Fruit fly (Drosophila melanogaster) whole organism, embryonic: ENCODE measurements around the gene CG12990.

Source experiments
- Atf-2 ChIP-seq: fragments of 200-800 bp; sonication (Bioruptor generic); optimal IDR thresholded peaks from 2 replicates; lab custom pipeline; 2016; ENCODE audit warnings: missing biosample characterization, missing genetic modification characterization
- Atf6 ChIP-seq: fragments of 200-800 bp; sonication (Bioruptor generic); IDR thresholded peaks from 2 replicates; pipeline ENCODE4 v1.3.6; 2022; ENCODE audit warnings: missing biosample characterization, missing genetic modification characterization
- CG10209 ChIP-seq: fragments of 200-800 bp; sonication (Bioruptor generic); optimal IDR thresholded peaks from 3 replicates; lab custom pipeline; 2017; ENCODE audit warnings: missing biosample characterization, mild to moderate bottlenecking, missing genetic modification characterization, missing genetic modification reagents
- CG13775 ChIP-seq: fragments of 200-800 bp; sonication (Bioruptor generic); optimal IDR thresholded peaks from 3 replicates; lab custom pipeline; 2017; ENCODE audit warnings: missing biosample characterization, mild to moderate bottlenecking, missing genetic modification characterization
- CG14667 ChIP-seq: fragments of 200-800 bp; sonication (Bioruptor generic); IDR thresholded peaks from 2 replicates; pipeline ENCODE4 v1.3.6; 2022; ENCODE audit warnings: missing biosample characterization, missing genetic modification characterization
- CG15479 ChIP-seq: fragments of 200-800 bp; sonication (Bioruptor generic); optimal IDR thresholded peaks from 3 replicates; lab custom pipeline; 2019; ENCODE audit warnings: missing biosample characterization, mild to moderate bottlenecking, missing genetic modification characterization, moderate library complexity
- CG17385 ChIP-seq: fragments of 200-800 bp; sonication (Bioruptor generic); optimal IDR thresholded peaks from 3 replicates; lab custom pipeline; 2018; ENCODE audit warnings: missing biosample characterization, mild to moderate bottlenecking, missing genetic modification characterization
- CG1792 ChIP-seq: fragments of 200-800 bp; sonication (Bioruptor generic); optimal IDR thresholded peaks from 2 replicates; lab custom pipeline; 2016; ENCODE audit warnings: missing biosample characterization, missing genetic modification characterization
- CG18476 ChIP-seq: fragments of 200-800 bp; sonication (Bioruptor generic); optimal IDR thresholded peaks from 2 replicates; lab custom pipeline; 2016; ENCODE audit warnings: missing biosample characterization, mild to moderate bottlenecking, missing genetic modification characterization
- CG2712 ChIP-seq: fragments of 200-800 bp; optimal IDR thresholded peaks from 3 replicates; lab custom pipeline; 2019; ENCODE audit warnings: missing biosample characterization, mild to moderate bottlenecking, missing genetic modification characterization, moderate library complexity
- CG31224 ChIP-seq: fragments of 200-800 bp; sonication (Bioruptor generic); IDR thresholded peaks from 2 replicates; pipeline ENCODE4 v1.3.6; 2022; ENCODE audit warnings: missing biosample characterization, missing genetic modification characterization
- CG31388 ChIP-seq: fragments of 200-800 bp; sonication (Bioruptor generic); optimal IDR thresholded peaks from 2 replicates; lab custom pipeline; 2016; ENCODE audit warnings: missing biosample characterization, missing genetic modification characterization
- CG31441 ChIP-seq: fragments of 200-800 bp; sonication (Bioruptor generic); IDR thresholded peaks from 2 replicates; pipeline ENCODE4 v1.3.6; 2022; ENCODE audit warnings: missing biosample characterization, missing genetic modification characterization
- CG3995 ChIP-seq: fragments of 200-800 bp; sonication (Bioruptor generic); optimal IDR thresholded peaks from 3 replicates; lab custom pipeline; 2016; ENCODE audit warnings: missing biosample characterization, missing genetic modification characterization
- CG43689 ChIP-seq: fragments of 200-800 bp; sonication (Bioruptor generic); IDR thresholded peaks from 2 replicates; pipeline ENCODE4 v1.3.6; 2022; ENCODE audit warnings: missing biosample characterization, missing genetic modification characterization
- CG4854 ChIP-seq: fragments of 200-800 bp; sonication (Bioruptor generic); optimal IDR thresholded peaks from 2 replicates; lab custom pipeline; 2016; ENCODE audit warnings: missing biosample characterization, missing genetic modification characterization, inconsistent platforms
- CG5953 ChIP-seq: fragments of 200-800 bp; sonication (Bioruptor generic); IDR thresholded peaks from 2 replicates; pipeline ENCODE4 v1.3.6; 2022; ENCODE audit warnings: missing biosample characterization, missing genetic modification characterization
- CG6272 ChIP-seq: fragments of 200-800 bp; sonication (Bioruptor generic); IDR thresholded peaks from 2 replicates; pipeline ENCODE4 v1.3.6; 2022; ENCODE audit warnings: missing biosample characterization, missing genetic modification characterization
- CG8089 ChIP-seq: fragments of 200-800 bp; sonication (Bioruptor generic); optimal IDR thresholded peaks from 3 replicates; lab custom pipeline; 2016; ENCODE audit warnings: missing biosample characterization, missing genetic modification characterization
- Dbx ChIP-seq: fragments of 200-800 bp; sonication (Bioruptor generic); IDR thresholded peaks from 3 replicates; pipeline ENCODE4 v1.3.6; 2022; ENCODE audit warnings: missing biosample characterization, missing genetic modification characterization
- Dip3 ChIP-seq: fragments of 200-800 bp; sonication (Bioruptor generic); optimal IDR thresholded peaks from 3 replicates; lab custom pipeline; 2016; ENCODE audit warnings: missing biosample characterization, missing genetic modification characterization
- Dll ChIP-seq: fragments of 200-800 bp; sonication (Bioruptor generic); IDR thresholded peaks from 4 replicates; pipeline ENCODE4 v1.3.6; 2022; ENCODE audit warnings: missing biosample characterization, missing genetic modification characterization; ENCODE audit not compliant: partially characterized antibody
- Fer3 ChIP-seq: fragments of 200-800 bp; sonication (Bioruptor generic); optimal IDR thresholded peaks from 2 replicates; lab custom pipeline; 2018; ENCODE audit warnings: missing biosample characterization, mild to moderate bottlenecking, missing genetic modification characterization, moderate library complexity
- H15 ChIP-seq: fragments of 200-800 bp; sonication (Bioruptor generic); IDR thresholded peaks from 3 replicates; pipeline ENCODE4 v1.3.6; 2022; ENCODE audit warnings: missing biosample characterization, missing genetic modification characterization
- Hr3 ChIP-seq: fragments of 200-800 bp; sonication (Bioruptor generic); optimal IDR thresholded peaks from 3 replicates; lab custom pipeline; 2016; ENCODE audit warnings: missing biosample characterization, missing genetic modification characterization
- Meics ChIP-seq: fragments of 200-800 bp; sonication (Bioruptor generic); optimal IDR thresholded peaks from 2 replicates; lab custom pipeline; 2017; ENCODE audit warnings: missing biosample characterization, mild to moderate bottlenecking, missing genetic modification characterization
- Rfx ChIP-seq: fragments of 200-800 bp; sonication (Bioruptor generic); IDR thresholded peaks from 2 replicates; pipeline ENCODE4 v1.3.6; 2022; ENCODE audit warnings: missing biosample characterization, missing genetic modification characterization
- Six4 ChIP-seq: fragments of 200-800 bp; sonication (Bioruptor generic); optimal IDR thresholded peaks from 2 replicates; lab custom pipeline; 2016; ENCODE audit warnings: missing biosample characterization, missing genetic modification characterization
- TFAM ChIP-seq: fragments of 200-800 bp; sonication (Bioruptor generic); optimal IDR thresholded peaks from 2 replicates; lab custom pipeline; 2017; ENCODE audit warnings: missing biosample characterization, missing genetic modification characterization, inconsistent platforms
- al ChIP-seq: fragments of 200-800 bp; sonication (Bioruptor generic); IDR thresholded peaks from 2 replicates; pipeline ENCODE4 v1.3.6; 2022; ENCODE audit warnings: missing biosample characterization, missing genetic modification characterization
- btn ChIP-seq: fragments of 200-800 bp; sonication (Bioruptor generic); optimal IDR thresholded peaks from 2 replicates; lab custom pipeline; 2016; ENCODE audit warnings: missing biosample characterization, missing genetic modification characterization
- crol ChIP-seq: fragments of 200-800 bp; sonication (Bioruptor generic); IDR thresholded peaks from 2 replicates; pipeline ENCODE4 v1.3.6; 2022; ENCODE audit warnings: missing biosample characterization, missing genetic modification characterization
- dmrt99B ChIP-seq: fragments of 200-800 bp; sonication (Bioruptor generic); optimal IDR thresholded peaks from 2 replicates; lab custom pipeline; 2018; ENCODE audit warnings: missing biosample characterization, mild to moderate bottlenecking, missing genetic modification characterization, moderate library complexity
- grn ChIP-seq: fragments of 200-800 bp; sonication (Bioruptor generic); optimal IDR thresholded peaks from 3 replicates; lab custom pipeline; 2017; ENCODE audit warnings: missing biosample characterization, missing genetic modification characterization
- ham ChIP-seq: fragments of 200-800 bp; sonication (Bioruptor generic); IDR thresholded peaks from 2 replicates; pipeline ENCODE4 v1.3.6; 2022; ENCODE audit warnings: missing biosample characterization, missing genetic modification characterization
- mam ChIP-seq: fragments of 200-800 bp; sonication (Bioruptor generic); optimal IDR thresholded peaks from 3 replicates; lab custom pipeline; 2016; ENCODE audit warnings: missing biosample characterization, missing genetic modification characterization
- nom ChIP-seq: fragments of 200-800 bp; sonication (Bioruptor generic); optimal IDR thresholded peaks from 2 replicates; lab custom pipeline; 2017; ENCODE audit warnings: missing biosample characterization, missing genetic modification characterization, mild to moderate bottlenecking, moderate library complexity, missing genetic modification reagents
- oc ChIP-seq: fragments of 200-800 bp; sonication (Bioruptor generic); optimal IDR thresholded peaks from 2 replicates; lab custom pipeline; 2018; ENCODE audit warnings: missing biosample characterization, mild to moderate bottlenecking, missing genetic modification characterization, moderate library complexity
- p53 ChIP-seq: fragments of 200-800 bp; sonication (Bioruptor generic); optimal IDR thresholded peaks from 2 replicates; lab custom pipeline; 2016; ENCODE audit warnings: missing biosample characterization, missing genetic modification characterization
- pb ChIP-seq: fragments of 200-800 bp; sonication (Bioruptor generic); optimal IDR thresholded peaks from 3 replicates; lab custom pipeline; 2016; ENCODE audit warnings: missing biosample characterization, missing genetic modification characterization
- pfk ChIP-seq: fragments of 200-800 bp; sonication (Bioruptor generic); optimal IDR thresholded peaks from 2 replicates; lab custom pipeline; 2018; ENCODE audit warnings: missing biosample characterization, mild to moderate bottlenecking, missing genetic modification characterization, moderate library complexity
- prd ChIP-seq, 3 experiments: fragments of >200 bp in 2 of 3; fragments of 200-800 bp in 1 of 3; sonication (Bioruptor generic) in 1 of 3; optimal IDR thresholded peaks in 2 of 3; IDR thresholded peaks in 1 of 3; 2 replicates in 2 of 3; 3 replicates in 1 of 3; pipeline versions ENCODE4 v1.3.6 to Lab custom; 2017 to 2022; ENCODE audit warnings: missing biosample characterization in 1 of 3, missing genetic modification characterization in 1 of 3
- slp2 ChIP-seq: fragments of 200-800 bp; sonication (Bioruptor generic); optimal IDR thresholded peaks from 2 replicates; lab custom pipeline; 2016; ENCODE audit warnings: missing biosample characterization, missing genetic modification characterization
- tap ChIP-seq: fragments of 200-800 bp; optimal IDR thresholded peaks from 3 replicates; lab custom pipeline; 2019; ENCODE audit warnings: missing biosample characterization, mild to moderate bottlenecking, missing genetic modification characterization, moderate library complexity
- vfl ChIP-seq: fragments of 200-800 bp; sonication (Bioruptor generic); optimal IDR thresholded peaks from 2 replicates; lab custom pipeline; 2016; ENCODE audit warnings: missing biosample characterization, missing genetic modification characterization

Gene CG12990

DNA sequence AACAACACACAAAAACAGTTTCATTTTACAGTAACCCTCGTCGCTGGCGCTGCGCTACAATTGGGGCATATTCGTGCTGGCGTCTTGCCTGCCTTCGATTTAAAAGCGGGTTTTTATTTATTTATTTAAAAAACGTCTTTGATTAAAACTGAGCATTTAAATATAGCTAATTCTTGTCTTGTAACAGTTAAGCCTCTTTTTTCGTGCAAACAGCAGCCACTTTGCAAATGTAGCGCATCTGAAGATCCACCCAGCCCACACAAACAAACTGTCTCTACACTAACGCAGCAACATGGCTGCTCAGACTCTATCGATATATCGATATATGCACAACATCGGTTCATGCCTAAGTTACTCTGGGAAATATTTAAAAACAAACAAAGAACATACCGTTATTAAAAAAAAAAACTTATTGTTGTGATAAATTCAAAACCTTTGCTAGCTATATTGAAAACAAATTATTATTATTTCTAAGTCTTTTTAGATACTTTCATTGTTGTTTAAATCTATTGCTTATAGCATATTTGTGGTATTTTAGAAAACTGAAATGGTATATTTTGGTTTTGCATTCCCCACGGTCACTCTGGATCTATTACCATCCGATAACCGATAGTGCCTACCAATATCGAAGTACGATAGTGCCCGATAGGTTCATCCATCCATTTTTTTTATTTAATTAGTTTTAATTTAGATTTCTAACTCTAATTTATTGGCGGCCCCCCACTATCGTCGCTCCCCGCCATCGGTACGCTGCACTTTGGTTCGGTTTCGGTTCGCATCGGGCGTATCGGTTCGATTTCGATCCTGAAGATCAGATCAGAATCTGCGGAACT is 31.3 kb upstream of the CG12990 start, which contains the start of the genes CG8188 and par-6 (continued):
- TF ChIP-seq CG6272 (GFP tag; lab: Robert Waterston, UW) (peak; percentile 81), btn (GFP tag; lab: Kevin White, UChicago) (peak; percentile 65), Hr3 (GFP tag; lab: Kevin White, UChicago) (peak; percentile 84), CG10209 (GFP tag; lab: Kevin White, UChicago) (peak; percentile 84), Fer3 (tag; lab: Kevin White, UChicago) (peak; percentile 87), Meics (GFP tag; lab: Kevin White, UChicago) (peak; percentile 82), prd (optimal IDR thresholded peaks at IDR 0.05; lab: Kevin White, UChicago) (no peak), prd (GFP tag; IDR thresholded peaks at IDR 0.05; lab: Robert Waterston, UW) (peak; percentile 95)
- TF ChIP-seq, all 482 proteins: peak for 435

DNA sequence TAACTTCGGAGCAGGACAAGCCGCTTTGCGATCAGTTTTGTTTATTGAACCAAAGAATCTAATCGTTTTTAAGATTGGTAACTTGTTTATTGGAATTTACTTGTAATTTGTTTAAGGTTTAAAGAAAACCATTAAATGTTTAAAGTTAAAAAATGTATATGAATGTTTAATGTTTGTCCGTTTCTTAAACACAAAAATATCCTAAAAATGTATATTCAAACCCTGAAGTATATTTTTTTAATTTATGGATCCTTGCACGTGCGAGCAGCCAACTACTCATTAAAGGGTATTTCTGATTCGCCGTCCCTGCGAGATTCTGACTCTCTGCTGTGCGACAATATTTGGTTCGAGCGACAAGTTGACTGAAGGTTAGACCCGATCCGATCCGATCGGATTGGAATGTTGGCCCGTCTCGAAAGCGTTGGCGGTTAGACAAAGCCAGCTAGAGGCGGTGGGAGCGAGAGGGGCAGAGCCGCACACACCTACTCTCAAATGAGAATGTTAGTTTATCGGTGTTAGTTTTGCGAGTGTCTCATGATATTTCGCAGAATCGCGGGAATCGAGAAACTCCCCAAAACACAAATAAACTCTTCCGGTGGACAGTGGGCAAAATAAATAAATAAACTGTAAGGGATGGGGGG is 27.3 kb upstream of the CG12990 start:
- peak; percentile 35 for TF ChIP-seq CG3995 (GFP tag; lab: Kevin White, UChicago)
- TF ChIP-seq CG5953: no peak
- TF ChIP-seq H15 (GFP tag; lab: Robert Waterston, UW): peak; percentile 57; the same call in 1 of the 3 replicates
- TF ChIP-seq slp2 (GFP tag; lab: Kevin White, UChicago): peak; percentile 72
- TF ChIP-seq vfl (GFP tag; lab: Kevin White, UChicago): peak; percentile 75
- peak; percentile 71 for TF ChIP-seq nom (GFP tag; lab: Kevin White, UChicago)
- TF ChIP-seq CG43689 (GFP tag; lab: Robert Waterston, UW): 0 out of 2 replicates have a peak, but pooled peaks have one; percentile 30
- no peak for TF ChIP-seq Dll
- no peak for TF ChIP-seq pfk (GFP tag; lab: Kevin White, UChicago)
- peak; percentile 4 for TF ChIP-seq CG31388
- TF ChIP-seq CG8089: peak; percentile 59
- TF ChIP-seq al (GFP tag; lab: Robert Waterston, UW): peak; percentile 75
- TF ChIP-seq CG13775 (GFP tag; lab: Kevin White, UChicago): peak; percentile 87
- peak; percentile 85 for TF ChIP-seq CG17385 (GFP tag; lab: Kevin White, UChicago)
- peak; percentile 59 for TF ChIP-seq grn (GFP tag; lab: Kevin White, UChicago)
- TF ChIP-seq dmrt99B (tag; lab: Kevin White, UChicago): peak; percentile 91
- TF ChIP-seq CG1792 (GFP tag; lab: Kevin White, UChicago): peak; percentile 50
- peak; percentile 84 for TF ChIP-seq Dip3 (GFP tag; lab: Kevin White, UChicago)
- TF ChIP-seq TFAM: peak; percentile 33
- peak; percentile 85 for TF ChIP-seq Atf-2 (GFP tag; lab: Kevin White, UChicago)
- TF ChIP-seq Dbx (GFP tag; lab: Robert Waterston, UW): peak; percentile 86; the same call in 2 of the 3 replicates
- TF ChIP-seq CG15479 (GFP tag; lab: Kevin White, UChicago): no peak
- peak; percentile 91 for TF ChIP-seq CG2712
- TF ChIP-seq CG31224 (GFP tag; lab: Robert Waterston, UW): peak; percentile 62; the same call in 1 of the 2 replicates
- peak; percentile 78 for TF ChIP-seq Six4 (GFP tag; lab: Kevin White, UChicago)
- TF ChIP-seq mam (GFP tag; lab: Kevin White, UChicago): peak; percentile 77
- peak; percentile 85 for TF ChIP-seq CG18476 (GFP tag; lab: Kevin White, UChicago)
- TF ChIP-seq CG31441 (GFP tag; lab: Robert Waterston, UW): peak; percentile 86
- TF ChIP-seq CG14667 (GFP tag; lab: Robert Waterston, UW): peak; percentile 61; the same call in 1 of the 2 replicates
- peak; percentile 80 for TF ChIP-seq tap (tag; lab: Kevin White, UChicago)
- 0 out of 2 replicates have a peak, but pooled peaks have one; percentile 18 for TF ChIP-seq crol (GFP tag; lab: Robert Waterston, UW)
- peak; percentile 85 for TF ChIP-seq CG4854 (GFP tag; lab: Kevin White, UChicago)
- TF ChIP-seq oc: peak; percentile 53
- TF ChIP-seq p53 (GFP tag; lab: Kevin White, UChicago): peak; percentile 37
- TF ChIP-seq Rfx: peak; percentile 84
- peak; percentile 51 for TF ChIP-seq btn (GFP tag; lab: Kevin White, UChicago)
- TF ChIP-seq Atf6 (GFP tag; lab: Robert Waterston, UW): peak; percentile 78
- 0 out of 2 replicates have a peak, but pooled peaks have one; percentile 39 for TF ChIP-seq ham
- peak; percentile 72 for TF ChIP-seq pb (GFP tag; lab: Kevin White, UChicago)
